Worm (Caenorhabditis elegans) whole organism, early embryonic: ENCODE results near the gene sdz-31.

ENCODE experiments used
- B0310.2 ChIP-seq: sonication (generic microtip); optimal IDR thresholded peaks from 2 replicates; lab custom pipeline; 2016; ENCODE audit warnings: mild to moderate bottlenecking, missing genetic modification characterization, missing compliant biosample characterization
- F13C5.2 ChIP-seq: sonication (generic microtip); optimal IDR thresholded peaks from 2 replicates; lab custom pipeline; 2017; ENCODE audit warnings: mild to moderate bottlenecking, missing genetic modification characterization, inconsistent platforms, missing compliant biosample characterization
- ama-1 ChIP-seq: fragments of 150-350 bp; optimal IDR thresholded peaks from 2 replicates; lab custom pipeline; 2014
- ceh-13 ChIP-seq: fragments of 200-800 bp; sonication (Bioruptor generic); optimal IDR thresholded peaks from 2 replicates; lab custom pipeline; 2018; ENCODE audit warnings: mild to moderate bottlenecking, missing genetic modification characterization, missing compliant biosample characterization
- ceh-36 ChIP-seq: sonication (generic microtip); optimal IDR thresholded peaks from 2 replicates; lab custom pipeline; 2016; ENCODE audit warnings: missing genetic modification characterization, inconsistent platforms, missing compliant biosample characterization
- ets-7 ChIP-seq: sonication (generic microtip); optimal IDR thresholded peaks from 2 replicates; lab custom pipeline; 2016; ENCODE audit warnings: missing genotype, missing genetic modification characterization, missing compliant biosample characterization
- flt-1 ChIP-seq: fragments of 200-800 bp; sonication (Bioruptor generic); IDR thresholded peaks from 2 replicates; pipeline ENCODE4 v1.3.6; 2022; ENCODE audit warnings: missing genetic modification characterization, missing compliant biosample characterization
- hmg-4 ChIP-seq: fragments of 200-800 bp; sonication (Bioruptor generic); optimal IDR thresholded peaks from 2 replicates; lab custom pipeline; 2018; ENCODE audit warnings: mild to moderate bottlenecking, missing genetic modification characterization, missing compliant biosample characterization
- hnd-1 ChIP-seq: sonication (generic microtip); optimal IDR thresholded peaks from 2 replicates; lab custom pipeline; 2016; ENCODE audit warnings: missing genetic modification characterization, missing compliant biosample characterization
- pes-1 ChIP-seq: fragments of 200-800 bp; sonication (Bioruptor generic); IDR thresholded peaks from 2 replicates; pipeline ENCODE4 v1.3.6; 2022; ENCODE audit warnings: missing genetic modification reagents, missing genetic modification characterization, missing compliant biosample characterization
- sea-1 ChIP-seq: fragments of 200-800 bp; sonication (Bioruptor generic); conservative IDR thresholded peaks from 2 replicates; pipeline ENCODE4 v1.3.6; 2022; ENCODE audit warnings: missing genetic modification characterization, missing compliant biosample characterization

ce11 chrV:9855920-9856852, 23.8 kb upstream of the sdz-31 start:
- TF ChIP-seq ceh-13 (GFP tag; lab: Kevin White, UChicago), result no peak
- TF ChIP-seq hmg-4 (GFP tag; lab: Kevin White, UChicago), result no peak
- no peak for TF ChIP-seq ama-1 (lab: Kevin White, UChicago)
- TF ChIP-seq B0310.2 (tag; lab: Kevin White, UChicago), result peak; percentile 35
- no peak for TF ChIP-seq F13C5.2 (tag; lab: Kevin White, UChicago)
- TF ChIP-seq ceh-36 (tag; lab: Kevin White, UChicago), result no peak
- TF ChIP-seq flt-1 (GFP tag; lab: Robert Waterston, UW), result no peak
- TF ChIP-seq hnd-1 (tag; lab: Kevin White, UChicago), result no peak
- no peak for TF ChIP-seq pes-1
- TF ChIP-seq sea-1 (GFP tag; lab: Robert Waterston, UW), result no peak
- no peak for TF ChIP-seq ets-7 (tag; lab: Kevin White, UChicago)
